Fruit fly (Drosophila melanogaster) whole organism, pupa: ENCODE data around the gene gdrd.

Experiments
- CG10348 ChIP-seq: fragments of 200-800 bp; sonication (Bioruptor generic); IDR thresholded peaks from 2 replicates; pipeline ENCODE4 v1.3.6; 2022; ENCODE audit warnings: missing biosample characterization, missing genetic modification characterization
- CG12605 ChIP-seq: fragments of 200-800 bp; sonication (Bioruptor generic); IDR thresholded peaks from 2 replicates; pipeline ENCODE4 v1.3.6; 2022; ENCODE audit warnings: missing biosample characterization, missing genetic modification characterization
- CG14655 ChIP-seq: fragments of 200-800 bp; sonication (Bioruptor generic); optimal IDR thresholded peaks from 3 replicates; lab custom pipeline; 2017; ENCODE audit warnings: mild to moderate bottlenecking, missing biosample characterization, missing genetic modification reagents, missing genetic modification characterization
- CG15710 ChIP-seq: fragments of 200-800 bp; sonication (Bioruptor generic); optimal IDR thresholded peaks from 2 replicates; lab custom pipeline; 2018; ENCODE audit warnings: missing biosample characterization, mild to moderate bottlenecking, missing genetic modification characterization, moderate library complexity
- CG17806 ChIP-seq: fragments of 200-800 bp; sonication (Bioruptor generic); optimal IDR thresholded peaks from 2 replicates; lab custom pipeline; 2018; ENCODE audit warnings: missing biosample characterization, mild to moderate bottlenecking, missing genetic modification characterization, moderate library complexity
- CG32121 ChIP-seq: fragments of 200-800 bp; sonication (Bioruptor generic); IDR thresholded peaks from 2 replicates; pipeline ENCODE4 v1.3.6; 2022; ENCODE audit warnings: missing biosample characterization, missing genetic modification characterization
- CG34367 ChIP-seq: fragments of 200-800 bp; sonication (Bioruptor generic); optimal IDR thresholded peaks from 2 replicates; lab custom pipeline; 2018; ENCODE audit warnings: missing biosample characterization, mild to moderate bottlenecking, missing genetic modification characterization
- CG4496 ChIP-seq: fragments of 200-800 bp; sonication (Bioruptor generic); IDR thresholded peaks from 3 replicates; pipeline ENCODE4 v1.3.6; 2022; ENCODE audit warnings: missing biosample characterization, missing genetic modification characterization
- CG8159 ChIP-seq: fragments of 200-800 bp; sonication (Bioruptor generic); optimal IDR thresholded peaks from 3 replicates; lab custom pipeline; 2018; ENCODE audit warnings: missing biosample characterization, mild to moderate bottlenecking, missing genetic modification characterization, moderate library complexity
- CG8301 ChIP-seq: fragments of 200-800 bp; sonication (Bioruptor generic); optimal IDR thresholded peaks from 2 replicates; lab custom pipeline; 2018; ENCODE audit warnings: missing biosample characterization, mild to moderate bottlenecking, missing genetic modification characterization
- CG9948 ChIP-seq: fragments of 200-800 bp; sonication (Bioruptor generic); optimal IDR thresholded peaks from 2 replicates; lab custom pipeline; 2018; ENCODE audit warnings: missing biosample characterization, mild to moderate bottlenecking, missing genetic modification characterization, moderate library complexity
- D1 ChIP-seq: fragments of 200-800 bp; sonication (Bioruptor generic); optimal IDR thresholded peaks from 2 replicates; lab custom pipeline; 2018; ENCODE audit warnings: missing biosample characterization, mild to moderate bottlenecking, missing genetic modification characterization, moderate library complexity
- EcR ChIP-seq: fragments of 200-800 bp; sonication (Bioruptor generic); optimal IDR thresholded peaks from 3 replicates; lab custom pipeline; 2019; ENCODE audit warnings: missing biosample characterization, missing genetic modification characterization, mild to moderate bottlenecking, moderate library complexity, missing genetic modification reagents
- Ets98B ChIP-seq: fragments of 200-800 bp; sonication (Bioruptor generic); IDR thresholded peaks from 2 replicates; pipeline ENCODE4 v1.3.6; 2022; ENCODE audit warnings: missing biosample characterization, missing genetic modification characterization
- Pif1A ChIP-seq: fragments of 200-800 bp; sonication (Bioruptor generic); optimal IDR thresholded peaks from 3 replicates; lab custom pipeline; 2016; ENCODE audit warnings: missing biosample characterization, missing genetic modification characterization
- Snoo ChIP-seq: fragments of 200-800 bp; sonication (Bioruptor generic); optimal IDR thresholded peaks from 3 replicates; lab custom pipeline; 2017; ENCODE audit warnings: missing biosample characterization, mild to moderate bottlenecking, missing genetic modification characterization, inconsistent platforms
- fd96Ca ChIP-seq: fragments of 200-800 bp; sonication (Bioruptor generic); IDR thresholded peaks from 3 replicates; pipeline ENCODE4 v1.3.6; 2022; ENCODE audit warnings: missing biosample characterization, missing genetic modification characterization
- gl ChIP-seq: fragments of 200-800 bp; sonication (Bioruptor generic); optimal IDR thresholded peaks from 2 replicates; lab custom pipeline; 2018; ENCODE audit warnings: missing biosample characterization, mild to moderate bottlenecking, missing genetic modification characterization
- rn ChIP-seq: fragments of 200-800 bp; sonication (Bioruptor generic); IDR thresholded peaks from 2 replicates; pipeline ENCODE4 v1.3.6; 2022; ENCODE audit warnings: missing biosample characterization, missing genetic modification characterization

Gene gdrd

DNA sequence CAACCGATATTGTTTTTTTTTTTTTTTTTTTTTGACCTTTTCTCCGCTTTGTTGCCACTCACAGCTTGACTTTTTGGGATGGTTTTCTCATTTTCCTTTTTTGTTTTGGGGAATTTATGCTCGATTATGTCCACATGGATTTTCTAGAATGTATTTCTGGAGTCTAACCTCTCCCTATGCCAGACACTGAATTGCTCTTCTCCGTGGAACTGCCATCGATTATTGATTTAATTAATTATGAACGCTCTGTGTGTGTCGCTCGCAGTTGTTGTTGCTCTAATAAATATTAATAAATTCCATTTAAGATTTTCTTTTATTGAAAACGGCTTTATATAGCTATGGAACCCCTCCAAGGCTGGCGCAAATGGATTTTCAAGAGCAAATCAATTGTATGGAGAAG, 35.5 kb upstream of the gdrd start:
- TF ChIP-seq CG10348 (no peak), CG32121 (GFP tag; lab: Robert Waterston, UW) (no peak), rn (GFP tag; lab: Robert Waterston, UW) (no peak), CG4496 (GFP tag; lab: Robert Waterston, UW) (no peak), CG17806 (tag; lab: Kevin White, UChicago) (no peak), Pif1A (GFP tag; lab: Kevin White, UChicago) (no peak), Ets98B (GFP tag; lab: Robert Waterston, UW) (no peak), EcR (GFP tag; lab: Kevin White, UChicago) (no peak), CG15710 (tag; lab: Kevin White, UChicago) (no peak), CG8159 (tag; lab: Kevin White, UChicago) (no peak)

- no peak for TF ChIP-seq CG9948 (tag; lab: Kevin White, UChicago)
- TF ChIP-seq, all 21 proteins: peak for 0
Observed at dm6 chr3L:14657485-14658054, 33.6 kb upstream of the gdrd start.

dm6 chr3L:14659954-14660907, 30.9 kb upstream of the gdrd start:
- peak; percentile 68 for TF ChIP-seq EcR (GFP tag; lab: Kevin White, UChicago)
- peak; percentile 7 for TF ChIP-seq CG14655 (GFP tag; lab: Kevin White, UChicago)
- TF ChIP-seq CG4496 (GFP tag; lab: Robert Waterston, UW): no peak

- TF ChIP-seq CG4496 (GFP tag; lab: Robert Waterston, UW) (no peak), Pif1A (GFP tag; lab: Kevin White, UChicago) (peak; percentile 25), CG15710 (tag; lab: Kevin White, UChicago) (peak; percentile 8), Ets98B (GFP tag; lab: Robert Waterston, UW) (0 out of 2 replicates have a peak, but pooled peaks have one; percentile 23), gl (tag; lab: Kevin White, UChicago) (no peak), CG10348 (no peak), D1 (tag; lab: Kevin White, UChicago) (no peak), CG8301 (tag; lab: Kevin White, UChicago) (no peak), fd96Ca (GFP tag; lab: Robert Waterston, UW) (0 out of 3 replicates have a peak, but pooled peaks have one; percentile 33), CG17806 (tag; lab: Kevin White, UChicago) (no peak), CG32121 (GFP tag; lab: Robert Waterston, UW) (0 out of 2 replicates have a peak, but pooled peaks have one; percentile 26), CG12605 (0 out of 2 replicates have a peak, but pooled peaks have one; percentile 8), CG14655 (GFP tag; lab: Kevin White, UChicago) (no peak), CG34367 (tag; lab: Kevin White, UChicago) (no peak), CG8159 (tag; lab: Kevin White, UChicago) (peak; percentile 39), Snoo (peak; percentile 17)
Observed at dm6 chr3L:14661567-14662258, 29.4 kb upstream of the gdrd start.

dm6 chr3L:14663750-14664149, 27.4 kb upstream of the gdrd start:
- no peak for TF ChIP-seq Snoo
- no peak for TF ChIP-seq CG10348
- TF ChIP-seq CG8159 (tag; lab: Kevin White, UChicago): no peak
- no peak for TF ChIP-seq CG15710 (tag; lab: Kevin White, UChicago)
- no peak for TF ChIP-seq CG34367 (tag; lab: Kevin White, UChicago)
- TF ChIP-seq CG14655 (GFP tag; lab: Kevin White, UChicago): no peak
- no peak for TF ChIP-seq CG9948 (tag; lab: Kevin White, UChicago)
- no peak for TF ChIP-seq fd96Ca (GFP tag; lab: Robert Waterston, UW)

- TF ChIP-seq CG12605 (no peak), CG17806 (tag; lab: Kevin White, UChicago) (no peak), D1 (tag; lab: Kevin White, UChicago) (no peak), Ets98B (GFP tag; lab: Robert Waterston, UW) (no peak), Pif1A (GFP tag; lab: Kevin White, UChicago) (no peak)
Observed at dm6 chr3L:14664390-14664789, 26.8 kb upstream of the gdrd start.
